Worm (Caenorhabditis elegans): ENCODE measurements around the gene dot-1.2.

DNA sequence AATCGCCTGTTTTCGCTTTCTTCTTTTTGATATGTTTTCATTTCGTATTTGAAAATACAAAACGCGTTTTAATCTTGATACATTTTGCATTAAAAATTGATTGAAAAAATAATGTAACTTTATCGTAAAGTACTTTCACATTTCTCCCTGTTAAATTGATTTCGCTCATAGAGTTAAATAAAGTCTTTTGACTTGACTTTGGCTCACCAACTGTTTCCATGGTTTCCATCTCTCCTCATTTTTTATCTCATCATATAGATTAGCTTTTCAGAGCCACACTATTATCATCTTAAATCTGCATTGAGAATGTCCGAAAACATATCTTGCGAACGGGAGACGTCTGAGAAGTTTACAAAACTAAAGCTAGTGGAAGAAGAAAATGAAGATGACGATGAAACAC, 5.9 kb downstream of the dot-1.2 start, which contains the start of gene F54F7.10:
- no peak for TF ChIP-seq pqm-1 (tag; optimal IDR thresholded peaks at IDR 0.05)
- no peak for TF ChIP-seq nhr-11 (tag; optimal IDR thresholded peaks at IDR 0.05)
- no peak for TF ChIP-seq hlh-8 (tag; optimal IDR thresholded peaks at IDR 0.05)
- no peak for TF ChIP-seq dve-1 (tag; optimal IDR thresholded peaks at IDR 0.05)

Data from whole organism, late embryonic.